Fruit fly (Drosophila melanogaster) whole organism, embryonic: ENCODE results near the gene CG17362.

Experiments used
- Adf1 ChIP-seq: fragments of 200-800 bp; sonication (Bioruptor generic); IDR thresholded peaks from 2 replicates; pipeline ENCODE4 v1.3.6; 2022; ENCODE audit warnings: missing biosample characterization, missing genetic modification characterization
- B-H1 ChIP-seq: fragments of 200-800 bp; sonication (Bioruptor generic); IDR thresholded peaks from 3 replicates; pipeline ENCODE4 v1.3.6; 2022; ENCODE audit warnings: missing biosample characterization, missing genetic modification characterization
- CG10209 ChIP-seq: fragments of 200-800 bp; sonication (Bioruptor generic); optimal IDR thresholded peaks from 3 replicates; lab custom pipeline; 2017; ENCODE audit warnings: missing biosample characterization, mild to moderate bottlenecking, missing genetic modification characterization, missing genetic modification reagents
- CG10274 ChIP-seq: fragments of 200-800 bp; sonication (Bioruptor generic); optimal IDR thresholded peaks from 3 replicates; lab custom pipeline; 2017; ENCODE audit warnings: missing biosample characterization, mild to moderate bottlenecking, missing genetic modification characterization
- CG12155 ChIP-seq: fragments of 200-800 bp; sonication (Bioruptor generic); optimal IDR thresholded peaks from 3 replicates; lab custom pipeline; 2016; ENCODE audit warnings: missing biosample characterization, missing genetic modification characterization
- CG12219 ChIP-seq: fragments of 200-800 bp; sonication (Bioruptor generic); optimal IDR thresholded peaks from 3 replicates; lab custom pipeline; 2018; ENCODE audit warnings: missing biosample characterization, mild to moderate bottlenecking, missing genetic modification characterization
- CG12391 ChIP-seq: fragments of 200-800 bp; sonication (Bioruptor generic); optimal IDR thresholded peaks from 3 replicates; lab custom pipeline; 2018; ENCODE audit warnings: missing biosample characterization, mild to moderate bottlenecking, missing genetic modification characterization, moderate library complexity
- CG13123 ChIP-seq: fragments of 200-800 bp; sonication (Bioruptor generic); optimal IDR thresholded peaks from 2 replicates; lab custom pipeline; 2016; ENCODE audit warnings: missing biosample characterization, missing genetic modification characterization
- CG13424 ChIP-seq: fragments of 200-800 bp; sonication (Bioruptor generic); optimal IDR thresholded peaks from 2 replicates; lab custom pipeline; 2019; ENCODE audit warnings: missing biosample characterization, mild to moderate bottlenecking, missing genetic modification characterization, moderate library complexity
- CG14050 ChIP-seq: fragments of 200-800 bp; sonication (Bioruptor generic); IDR thresholded peaks from 3 replicates; pipeline ENCODE4 v1.3.6; 2022; ENCODE audit warnings: missing biosample characterization, missing genetic modification characterization
- CG14860 ChIP-seq: fragments of 200-800 bp; sonication (Bioruptor generic); IDR thresholded peaks from 3 replicates; pipeline ENCODE4 v1.3.6; 2022; ENCODE audit warnings: missing biosample characterization, missing genetic modification characterization; ENCODE audit not compliant: partially characterized antibody
- CG16815 ChIP-seq: fragments of 200-800 bp; sonication (Bioruptor generic); optimal IDR thresholded peaks from 3 replicates; lab custom pipeline; 2017; ENCODE audit warnings: missing biosample characterization, mild to moderate bottlenecking, missing genetic modification characterization
- CG17359 ChIP-seq: fragments of 200-800 bp; sonication (Bioruptor generic); optimal IDR thresholded peaks from 3 replicates; lab custom pipeline; 2018; ENCODE audit warnings: missing biosample characterization, mild to moderate bottlenecking, missing genetic modification characterization, moderate library complexity
- CG2129 ChIP-seq: fragments of 200-800 bp; sonication (Bioruptor generic); IDR thresholded peaks from 2 replicates; pipeline ENCODE4 v1.3.6; 2022; ENCODE audit warnings: missing biosample characterization, missing genetic modification characterization; ENCODE audit not compliant: partially characterized antibody
- CG2202 ChIP-seq: fragments of 200-800 bp; sonication (Bioruptor generic); optimal IDR thresholded peaks from 2 replicates; lab custom pipeline; 2018; ENCODE audit warnings: missing biosample characterization, mild to moderate bottlenecking, missing genetic modification characterization
- CG4282 ChIP-seq: fragments of 200-800 bp; sonication (Bioruptor generic); optimal IDR thresholded peaks from 2 replicates; lab custom pipeline; 2016; ENCODE audit warnings: missing biosample characterization, missing genetic modification characterization
- CG4820 ChIP-seq: fragments of 200-800 bp; sonication (Bioruptor generic); optimal IDR thresholded peaks from 3 replicates; lab custom pipeline; 2016; ENCODE audit warnings: missing biosample characterization, missing genetic modification characterization
- CG7786 ChIP-seq: fragments of 200-800 bp; sonication (Bioruptor generic); optimal IDR thresholded peaks from 2 replicates; lab custom pipeline; 2016; ENCODE audit warnings: missing biosample characterization, missing genetic modification characterization
- CG8089 ChIP-seq: fragments of 200-800 bp; sonication (Bioruptor generic); optimal IDR thresholded peaks from 3 replicates; lab custom pipeline; 2016; ENCODE audit warnings: missing biosample characterization, missing genetic modification characterization
- Dad ChIP-seq: fragments of 200-800 bp; sonication (Bioruptor generic); optimal IDR thresholded peaks from 3 replicates; lab custom pipeline; 2016; ENCODE audit warnings: missing biosample characterization, missing genetic modification characterization
- Dip3 ChIP-seq: fragments of 200-800 bp; sonication (Bioruptor generic); optimal IDR thresholded peaks from 3 replicates; lab custom pipeline; 2016; ENCODE audit warnings: missing biosample characterization, missing genetic modification characterization
- H2.0 ChIP-seq: fragments of 200-800 bp; sonication (Bioruptor generic); IDR thresholded peaks from 2 replicates; pipeline ENCODE4 v1.3.6; 2022; ENCODE audit warnings: missing biosample characterization, missing genetic modification characterization
- Hmr ChIP-seq: fragments of 200-800 bp; sonication (Bioruptor generic); optimal IDR thresholded peaks from 3 replicates; lab custom pipeline; 2017; ENCODE audit warnings: mild to moderate bottlenecking, missing biosample characterization, missing genetic modification reagents, missing genetic modification characterization
- MBD-R2 ChIP-seq: fragments of 200-800 bp; sonication (Bioruptor generic); IDR thresholded peaks from 2 replicates; pipeline ENCODE4 v1.3.6; 2022; ENCODE audit warnings: missing biosample characterization, missing genetic modification characterization
- NC2β ChIP-seq: fragments of 200-800 bp; sonication (Bioruptor generic); optimal IDR thresholded peaks from 2 replicates; lab custom pipeline; 2016; ENCODE audit warnings: missing biosample characterization, missing genetic modification characterization
- Neu2 ChIP-seq: fragments of 200-800 bp; sonication (Bioruptor generic); optimal IDR thresholded peaks from 3 replicates; lab custom pipeline; 2016; ENCODE audit warnings: missing biosample characterization, missing genetic modification characterization, borderline replicate concordance
- PHDP ChIP-seq: fragments of 200-800 bp; sonication (Bioruptor generic); optimal IDR thresholded peaks from 3 replicates; lab custom pipeline; 2018; ENCODE audit warnings: missing biosample characterization, mild to moderate bottlenecking, missing genetic modification characterization, moderate library complexity
- Ptx1 ChIP-seq: fragments of 200-800 bp; sonication (Bioruptor generic); IDR thresholded peaks from 2 replicates; pipeline ENCODE4 v1.3.6; 2022; ENCODE audit warnings: missing biosample characterization, missing genetic modification characterization
- Scr ChIP-seq: fragments of 200-800 bp; sonication (Bioruptor generic); IDR thresholded peaks from 2 replicates; pipeline ENCODE4 v1.3.6; 2022; ENCODE audit warnings: missing biosample characterization, missing genetic modification characterization; ENCODE audit not compliant: partially characterized antibody
- Six4 ChIP-seq: fragments of 200-800 bp; sonication (Bioruptor generic); optimal IDR thresholded peaks from 2 replicates; lab custom pipeline; 2016; ENCODE audit warnings: missing biosample characterization, missing genetic modification characterization
- ac ChIP-seq: fragments of 200-800 bp; sonication (Bioruptor generic); optimal IDR thresholded peaks from 3 replicates; lab custom pipeline; 2017; ENCODE audit warnings: missing biosample characterization, mild to moderate bottlenecking, missing genetic modification characterization
- chn ChIP-seq: fragments of 200-800 bp; sonication (Bioruptor generic); optimal IDR thresholded peaks from 2 replicates; lab custom pipeline; 2016; ENCODE audit warnings: missing biosample characterization, missing genetic modification characterization
- dpn ChIP-seq, 2 experiments: fragments of 200-800 bp; sonication (Bioruptor generic); optimal IDR thresholded peaks; 3 replicates each; lab custom pipeline; 2016; ENCODE audit warnings: missing biosample characterization in 2 of 2, missing genetic modification characterization in 2 of 2
- hbn ChIP-seq: fragments of 200-800 bp; sonication (Bioruptor generic); IDR thresholded peaks from 2 replicates; pipeline ENCODE4 v1.3.6; 2022; ENCODE audit warnings: missing biosample characterization, missing genetic modification characterization; ENCODE audit not compliant: partially characterized antibody
- her ChIP-seq: fragments of 200-800 bp; sonication (Bioruptor generic); optimal IDR thresholded peaks from 2 replicates; lab custom pipeline; 2016; ENCODE audit warnings: missing biosample characterization, missing genetic modification characterization
- hth ChIP-seq: fragments of >200 bp; optimal IDR thresholded peaks from 2 replicates; lab custom pipeline; 2017; ENCODE audit warnings: inconsistent platforms
- insv ChIP-seq, 2 experiments: fragments of 200-800 bp; sonication (Bioruptor generic); optimal IDR thresholded peaks; 3 replicates each; lab custom pipeline; 2016 to 2018; ENCODE audit warnings: missing biosample characterization in 2 of 2, missing genetic modification characterization in 2 of 2
- kni ChIP-seq: fragments of 200-800 bp; sonication (Bioruptor generic); optimal IDR thresholded peaks from 3 replicates; lab custom pipeline; 2017; ENCODE audit warnings: mild to moderate bottlenecking, missing biosample characterization, missing genetic modification reagents, missing genetic modification characterization
- lola ChIP-seq, 3 experiments: fragments of >200 bp in 2 of 3; fragments of 200-800 bp in 1 of 3; sonication (Bioruptor generic) in 1 of 3; optimal IDR thresholded peaks; 2 replicates each; lab custom pipeline; 2017 to 2019; ENCODE audit warnings: missing biosample characterization in 3 of 3, missing genetic modification characterization in 3 of 3, mild to moderate bottlenecking in 1 of 3, moderate library complexity in 1 of 3
- mam ChIP-seq: fragments of 200-800 bp; sonication (Bioruptor generic); optimal IDR thresholded peaks from 3 replicates; lab custom pipeline; 2016; ENCODE audit warnings: missing biosample characterization, missing genetic modification characterization
- nerfin-2 ChIP-seq: fragments of 200-800 bp; sonication (Bioruptor generic); IDR thresholded peaks from 2 replicates; pipeline ENCODE4 v1.3.6; 2022; ENCODE audit warnings: missing biosample characterization, missing genetic modification characterization; ENCODE audit not compliant: partially characterized antibody
- pan ChIP-seq, 4 experiments: fragments of >200 bp in 3 of 4; fragments of 200-800 bp in 1 of 4; sonication (Bioruptor generic) in 1 of 4; optimal IDR thresholded peaks in 3 of 4; IDR thresholded peaks in 1 of 4; 2 replicates each; pipeline versions ENCODE4 v1.3.6 to Lab custom; 2017 to 2022; ENCODE audit warnings: missing biosample characterization in 2 of 4, missing genetic modification characterization in 2 of 4, mixed read lengths in 1 of 4
- pfk ChIP-seq: fragments of 200-800 bp; sonication (Bioruptor generic); optimal IDR thresholded peaks from 2 replicates; lab custom pipeline; 2018; ENCODE audit warnings: missing biosample characterization, mild to moderate bottlenecking, missing genetic modification characterization, moderate library complexity
- rib ChIP-seq: fragments of 200-800 bp; sonication (Bioruptor generic); IDR thresholded peaks from 2 replicates; pipeline ENCODE4 v1.3.6; 2022; ENCODE audit warnings: missing biosample characterization, missing genetic modification characterization
- sens-2 ChIP-seq: fragments of 200-800 bp; sonication (Bioruptor generic); IDR thresholded peaks from 2 replicates; pipeline ENCODE4 v1.3.6; 2022; ENCODE audit warnings: missing biosample characterization, missing genetic modification characterization
- sima ChIP-seq: fragments of 200-800 bp; sonication (Bioruptor generic); optimal IDR thresholded peaks from 2 replicates; lab custom pipeline; 2016; ENCODE audit warnings: missing biosample characterization, missing genetic modification characterization
- sob ChIP-seq: fragments of 200-800 bp; sonication (Bioruptor generic); IDR thresholded peaks from 2 replicates; pipeline ENCODE4 v1.3.6; 2022; ENCODE audit warnings: missing biosample characterization, missing genetic modification characterization
- ttk ChIP-seq: fragments of 200-800 bp; sonication (Bioruptor generic); IDR thresholded peaks from 2 replicates; pipeline ENCODE4 v2.1.2; 2022; ENCODE audit warnings: missing biosample characterization, missing genetic modification characterization
- tx ChIP-seq: fragments of 200-800 bp; sonication (Bioruptor generic); optimal IDR thresholded peaks from 2 replicates; lab custom pipeline; 2016; ENCODE audit warnings: missing biosample characterization, missing genetic modification characterization
- usp ChIP-seq: fragments of >200 bp; optimal IDR thresholded peaks from 2 replicates; lab custom pipeline; 2017; ENCODE audit warnings: missing biosample characterization, missing genetic modification characterization

Gene CG17362

DNA sequence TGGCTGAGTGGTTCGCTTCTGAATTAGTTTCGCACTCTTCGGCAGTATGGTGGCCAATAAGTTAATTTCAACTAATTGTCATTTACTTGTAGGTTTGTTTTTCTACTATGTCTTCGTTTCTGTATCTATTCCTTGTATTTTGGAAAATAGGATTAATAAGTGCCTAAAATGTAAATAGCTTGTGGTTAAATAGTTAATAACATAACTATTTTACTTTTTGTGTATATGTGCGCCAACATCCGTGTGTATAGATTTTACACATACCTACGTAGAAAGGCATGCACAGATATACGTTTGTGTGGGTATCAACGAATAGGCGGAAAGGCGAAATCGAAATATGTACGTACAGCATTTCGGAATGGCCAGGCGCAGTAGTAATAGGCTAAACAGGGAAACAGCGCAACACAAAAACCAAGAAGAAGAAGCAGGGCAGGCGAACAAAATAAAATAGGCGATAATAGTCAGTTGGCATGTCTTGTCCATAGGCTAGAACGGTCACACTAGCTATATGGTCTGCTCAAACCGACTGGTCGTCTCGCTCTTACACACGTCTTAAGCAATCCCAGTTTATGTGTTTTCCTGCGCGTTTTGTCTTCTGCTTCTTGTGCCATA lies 16.2 kb downstream of the CG17362 start:
- TF ChIP-seq mam (GFP tag; lab: Kevin White, UChicago): no peak
- no peak for TF ChIP-seq pfk (GFP tag; lab: Kevin White, UChicago)
- no peak for TF ChIP-seq CG13424 (tag; lab: Kevin White, UChicago)
- TF ChIP-seq usp (GFP tag; lab: Kevin White, UChicago): no peak
- peak; percentile 70; the same call in 1 of the 2 replicates for TF ChIP-seq rib (GFP tag; lab: Robert Waterston, UW)
- TF ChIP-seq ac (GFP tag; lab: Kevin White, UChicago): no peak
- TF ChIP-seq CG16815 (GFP tag; lab: Kevin White, UChicago): no peak
- TF ChIP-seq CG7786 (GFP tag; lab: Kevin White, UChicago): no peak
- no peak for TF ChIP-seq Adf1 (GFP tag; lab: Robert Waterston, UW)
- no peak for TF ChIP-seq her (GFP tag; lab: Kevin White, UChicago)
- no peak for TF ChIP-seq pan (optimal IDR thresholded peaks at IDR 0.05; lab: Kevin White, UChicago)
- no peak for TF ChIP-seq pan (GFP tag; optimal IDR thresholded peaks at IDR 0.05 in 1 of 2, IDR thresholded peaks at IDR 0.05 in 1 of 2)
- TF ChIP-seq CG2129: no peak
- TF ChIP-seq NC2β (GFP tag; lab: Kevin White, UChicago): peak; percentile 6
- TF ChIP-seq Dad: no peak
- no peak for TF ChIP-seq Six4 (GFP tag; lab: Kevin White, UChicago)
- no peak for TF ChIP-seq dpn (GFP tag; optimal IDR thresholded peaks at IDR 0.05; lab: Kevin White, UChicago)
- no peak for TF ChIP-seq CG14860 (GFP tag; lab: Robert Waterston, UW)
- no peak for TF ChIP-seq sens-2 (GFP tag; lab: Robert Waterston, UW)
- no peak for TF ChIP-seq H2.0 (GFP tag; lab: Robert Waterston, UW)
- TF ChIP-seq PHDP (tag; lab: Kevin White, UChicago): no peak
- no peak for TF ChIP-seq B-H1 (GFP tag; lab: Robert Waterston, UW)
- no peak for TF ChIP-seq chn (GFP tag; lab: Kevin White, UChicago)
- TF ChIP-seq sima (GFP tag; lab: Kevin White, UChicago): no peak
- TF ChIP-seq kni: peak; percentile 12
- no peak for TF ChIP-seq Hmr
- TF ChIP-seq CG12155: no peak
- TF ChIP-seq CG10274: no peak
- TF ChIP-seq tx (GFP tag; lab: Kevin White, UChicago): no peak
- TF ChIP-seq sob (GFP tag; lab: Robert Waterston, UW): no peak; the same call in 1 of the 2 replicates
- no peak for TF ChIP-seq CG4820
- TF ChIP-seq lola (GFP tag; optimal IDR thresholded peaks at IDR 0.05; lab: Kevin White, UChicago): no peak
- TF ChIP-seq CG12391: no peak
- no peak for TF ChIP-seq CG14050 (GFP tag; lab: Robert Waterston, UW)
- TF ChIP-seq Scr (GFP tag; lab: Robert Waterston, UW): peak; percentile 19; the same call in 1 of the 2 replicates
- TF ChIP-seq insv (GFP tag; optimal IDR thresholded peaks at IDR 0.05; lab: Kevin White, UChicago): no peak
- no peak for TF ChIP-seq hbn (GFP tag; lab: Robert Waterston, UW)
- TF ChIP-seq CG13123 (GFP tag; lab: Kevin White, UChicago): no peak
- TF ChIP-seq CG12219 (GFP tag; lab: Kevin White, UChicago): peak; percentile 9
- TF ChIP-seq hth (lab: Kevin White, UChicago): no peak
- TF ChIP-seq ttk: no peak
- no peak for TF ChIP-seq CG17359 (tag; lab: Kevin White, UChicago)
- TF ChIP-seq Neu2 (GFP tag; lab: Kevin White, UChicago): no peak
- no peak for TF ChIP-seq Dip3 (GFP tag; lab: Kevin White, UChicago)
- TF ChIP-seq CG4282: peak; percentile 5
- TF ChIP-seq CG10209: no peak
- no peak for TF ChIP-seq nerfin-2 (GFP tag; lab: Robert Waterston, UW)
- TF ChIP-seq Ptx1 (GFP tag; lab: Robert Waterston, UW): no peak
- TF ChIP-seq CG8089 (GFP tag; lab: Kevin White, UChicago): no peak
- TF ChIP-seq MBD-R2 (GFP tag; lab: Robert Waterston, UW): peak; percentile 42; the same call in 1 of the 2 replicates
- no peak for TF ChIP-seq CG2202
